Fruit fly (Drosophila melanogaster) whole organism, embryonic: ENCODE data around the gene AIMP2.

ENCODE experiments used
- Aef1 ChIP-seq: fragments of 200-800 bp; sonication (Bioruptor generic); IDR thresholded peaks from 3 replicates; pipeline ENCODE4 v1.3.6; 2022; ENCODE audit warnings: missing biosample characterization, missing genetic modification characterization
- Antp ChIP-seq: fragments of 200-800 bp; sonication (Bioruptor generic); optimal IDR thresholded peaks from 3 replicates; lab custom pipeline; 2016; ENCODE audit warnings: missing biosample characterization, missing genetic modification characterization
- CG10274 ChIP-seq: fragments of 200-800 bp; sonication (Bioruptor generic); optimal IDR thresholded peaks from 3 replicates; lab custom pipeline; 2017; ENCODE audit warnings: missing biosample characterization, mild to moderate bottlenecking, missing genetic modification characterization
- CG10543 ChIP-seq: fragments of 200-800 bp; sonication (Bioruptor generic); optimal IDR thresholded peaks from 3 replicates; lab custom pipeline; 2017; ENCODE audit warnings: missing biosample characterization, mild to moderate bottlenecking, missing genetic modification characterization, moderate library complexity
- CG12071 ChIP-seq: fragments of 200-800 bp; sonication (Bioruptor generic); optimal IDR thresholded peaks from 3 replicates; lab custom pipeline; 2018; ENCODE audit warnings: missing biosample characterization, mild to moderate bottlenecking, missing genetic modification characterization
- CG14441 ChIP-seq: fragments of 200-800 bp; sonication (Bioruptor generic); IDR thresholded peaks from 2 replicates; pipeline ENCODE4 v1.3.6; 2022; ENCODE audit warnings: missing biosample characterization, missing genetic modification characterization
- CG15073 ChIP-seq: fragments of 200-800 bp; sonication (Bioruptor generic); optimal IDR thresholded peaks from 2 replicates; lab custom pipeline; 2016; ENCODE audit warnings: missing biosample characterization, missing genetic modification characterization
- CG15269 ChIP-seq: fragments of 200-800 bp; sonication (Bioruptor generic); optimal IDR thresholded peaks from 2 replicates; lab custom pipeline; 2018; ENCODE audit warnings: missing biosample characterization, mild to moderate bottlenecking, missing genetic modification characterization, moderate library complexity
- CG17802 ChIP-seq: fragments of 200-800 bp; sonication (Bioruptor generic); optimal IDR thresholded peaks from 2 replicates; lab custom pipeline; 2018; ENCODE audit warnings: missing biosample characterization, mild to moderate bottlenecking, missing genetic modification characterization, moderate library complexity
- CG18764 ChIP-seq: fragments of 200-800 bp; sonication (Bioruptor generic); optimal IDR thresholded peaks from 3 replicates; lab custom pipeline; 2016; ENCODE audit warnings: missing biosample characterization, missing genetic modification characterization
- CG2120 ChIP-seq: fragments of 200-800 bp; sonication (Bioruptor generic); optimal IDR thresholded peaks from 3 replicates; lab custom pipeline; 2016; ENCODE audit warnings: missing biosample characterization, missing genetic modification characterization
- CG2129 ChIP-seq: fragments of 200-800 bp; sonication (Bioruptor generic); IDR thresholded peaks from 2 replicates; pipeline ENCODE4 v1.3.6; 2022; ENCODE audit warnings: missing biosample characterization, missing genetic modification characterization; ENCODE audit not compliant: partially characterized antibody
- CG2202 ChIP-seq: fragments of 200-800 bp; sonication (Bioruptor generic); optimal IDR thresholded peaks from 2 replicates; lab custom pipeline; 2018; ENCODE audit warnings: missing biosample characterization, mild to moderate bottlenecking, missing genetic modification characterization
- CG30403 ChIP-seq: fragments of 200-800 bp; sonication (Bioruptor generic); optimal IDR thresholded peaks from 3 replicates; lab custom pipeline; 2016; ENCODE audit warnings: missing biosample characterization, missing genetic modification characterization
- CG31365 ChIP-seq: fragments of 200-800 bp; sonication (Bioruptor generic); optimal IDR thresholded peaks from 2 replicates; lab custom pipeline; 2018; ENCODE audit warnings: missing biosample characterization, mild to moderate bottlenecking, missing genetic modification characterization
- CG4282 ChIP-seq: fragments of 200-800 bp; sonication (Bioruptor generic); optimal IDR thresholded peaks from 2 replicates; lab custom pipeline; 2016; ENCODE audit warnings: missing biosample characterization, missing genetic modification characterization
- CG4820 ChIP-seq: fragments of 200-800 bp; sonication (Bioruptor generic); optimal IDR thresholded peaks from 3 replicates; lab custom pipeline; 2016; ENCODE audit warnings: missing biosample characterization, missing genetic modification characterization
- CG8089 ChIP-seq: fragments of 200-800 bp; sonication (Bioruptor generic); optimal IDR thresholded peaks from 3 replicates; lab custom pipeline; 2016; ENCODE audit warnings: missing biosample characterization, missing genetic modification characterization
- CG8359 ChIP-seq: fragments of 200-800 bp; sonication (Bioruptor generic); optimal IDR thresholded peaks from 2 replicates; lab custom pipeline; 2017; ENCODE audit warnings: missing biosample characterization, mild to moderate bottlenecking, missing genetic modification characterization, borderline replicate concordance
- Dbx ChIP-seq: fragments of 200-800 bp; sonication (Bioruptor generic); IDR thresholded peaks from 3 replicates; pipeline ENCODE4 v1.3.6; 2022; ENCODE audit warnings: missing biosample characterization, missing genetic modification characterization
- Dip3 ChIP-seq: fragments of 200-800 bp; sonication (Bioruptor generic); optimal IDR thresholded peaks from 3 replicates; lab custom pipeline; 2016; ENCODE audit warnings: missing biosample characterization, missing genetic modification characterization
- Dp ChIP-seq: fragments of 200-800 bp; sonication (Bioruptor generic); optimal IDR thresholded peaks from 2 replicates; lab custom pipeline; 2018; ENCODE audit warnings: missing biosample characterization, mild to moderate bottlenecking, missing genetic modification characterization, moderate library complexity
- Drgx ChIP-seq: fragments of 200-800 bp; sonication (Bioruptor generic); IDR thresholded peaks from 2 replicates; pipeline ENCODE4 v1.3.6; 2022; ENCODE audit warnings: missing biosample characterization, missing genetic modification characterization
- E2f2 ChIP-seq: fragments of 200-800 bp; sonication (Bioruptor generic); IDR thresholded peaks from 2 replicates; pipeline ENCODE4 v1.3.6; 2022; ENCODE audit warnings: missing biosample characterization, missing genetic modification characterization
- Elba2 ChIP-seq: fragments of 200-800 bp; sonication (Bioruptor generic); optimal IDR thresholded peaks from 3 replicates; lab custom pipeline; 2016; ENCODE audit warnings: missing biosample characterization, missing genetic modification characterization
- HLH4C ChIP-seq: fragments of 200-800 bp; sonication (Bioruptor generic); IDR thresholded peaks from 3 replicates; pipeline ENCODE4 v1.3.6; 2022; ENCODE audit warnings: missing biosample characterization, missing genetic modification characterization; ENCODE audit not compliant: partially characterized antibody
- Hr39 ChIP-seq: fragments of >200 bp; optimal IDR thresholded peaks from 2 replicates; lab custom pipeline; 2017
- Nf-YA ChIP-seq: fragments of 200-800 bp; sonication (Bioruptor generic); IDR thresholded peaks from 2 replicates; pipeline ENCODE4 v1.3.6; 2022; ENCODE audit warnings: missing biosample characterization, missing genetic modification characterization
- abd-A ChIP-seq: fragments of 200-800 bp; sonication (Bioruptor generic); optimal IDR thresholded peaks from 3 replicates; lab custom pipeline; 2019; ENCODE audit warnings: missing biosample characterization, mild to moderate bottlenecking, missing genetic modification characterization, moderate library complexity
- ac ChIP-seq: fragments of 200-800 bp; sonication (Bioruptor generic); optimal IDR thresholded peaks from 3 replicates; lab custom pipeline; 2017; ENCODE audit warnings: missing biosample characterization, mild to moderate bottlenecking, missing genetic modification characterization
- ash1 ChIP-seq: fragments of 200-800 bp; sonication (Bioruptor generic); optimal IDR thresholded peaks from 2 replicates; lab custom pipeline; 2018; ENCODE audit warnings: missing biosample characterization, mild to moderate bottlenecking, missing genetic modification characterization
- bsh ChIP-seq, 2 experiments: fragments of 200-800 bp; sonication (Bioruptor generic); optimal IDR thresholded peaks; 2 replicates each; lab custom pipeline; 2017 to 2018; ENCODE audit warnings: mild to moderate bottlenecking in 2 of 2, missing biosample characterization in 2 of 2, missing genetic modification characterization in 2 of 2, moderate library complexity in 1 of 2
- danr ChIP-seq: fragments of 200-800 bp; sonication (Bioruptor generic); IDR thresholded peaks from 2 replicates; pipeline ENCODE4 v1.3.6; 2022; ENCODE audit warnings: missing biosample characterization, missing genetic modification characterization
- dimm ChIP-seq: fragments of 200-800 bp; sonication (Bioruptor generic); IDR thresholded peaks from 2 replicates; pipeline ENCODE4 v1.3.6; 2022; ENCODE audit warnings: missing biosample characterization, missing genetic modification characterization
- esg ChIP-seq: fragments of 200-800 bp; sonication (Bioruptor generic); conservative IDR thresholded peaks from 2 replicates; pipeline ENCODE4 v1.3.6; 2022; ENCODE audit warnings: missing biosample characterization, missing genetic modification characterization
- eve ChIP-seq, 2 experiments: fragments of >200 bp; optimal IDR thresholded peaks; 2 replicates each; lab custom pipeline; 2017; ENCODE audit warnings: missing biosample characterization in 2 of 2, missing genetic modification characterization in 2 of 2
- ewg ChIP-seq: fragments of 200-800 bp; sonication (Bioruptor generic); optimal IDR thresholded peaks from 3 replicates; lab custom pipeline; 2017; ENCODE audit warnings: mild to moderate bottlenecking, missing biosample characterization, missing genetic modification reagents, missing genetic modification characterization
- hkb ChIP-seq, 2 experiments: fragments of 200-800 bp in 1 of 2; fragments of >200 bp in 1 of 2; sonication (Bioruptor generic) in 1 of 2; IDR thresholded peaks in 1 of 2; optimal IDR thresholded peaks in 1 of 2; 2 replicates each; pipeline versions ENCODE4 v1.3.6 to Lab custom; 2017 to 2022; ENCODE audit warnings: missing biosample characterization in 1 of 2, missing genetic modification characterization in 1 of 2
- jumu ChIP-seq: fragments of 200-800 bp; sonication (Bioruptor generic); optimal IDR thresholded peaks from 3 replicates; lab custom pipeline; 2016; ENCODE audit warnings: missing biosample characterization, missing genetic modification characterization
- klu ChIP-seq: fragments of 200-800 bp; sonication (Bioruptor generic); IDR thresholded peaks from 2 replicates; pipeline ENCODE4 v1.3.6; 2022; ENCODE audit warnings: missing biosample characterization, missing genetic modification characterization
- lilli ChIP-seq: fragments of 200-800 bp; sonication (Bioruptor generic); optimal IDR thresholded peaks from 3 replicates; lab custom pipeline; 2016; ENCODE audit warnings: missing biosample characterization, missing genetic modification characterization
- mld ChIP-seq: fragments of 200-800 bp; sonication (Bioruptor generic); IDR thresholded peaks from 3 replicates; pipeline ENCODE4 v1.3.6; 2022; ENCODE audit warnings: missing biosample characterization, missing genetic modification characterization; ENCODE audit not compliant: partially characterized antibody
- row ChIP-seq: fragments of 200-800 bp; sonication (Bioruptor generic); IDR thresholded peaks from 3 replicates; pipeline ENCODE4 v1.3.6; 2022; ENCODE audit warnings: missing biosample characterization, missing genetic modification characterization
- sens ChIP-seq: fragments of 200-800 bp; sonication (Bioruptor generic); peaks from one replicate; lab custom pipeline; 2016; ENCODE audit warnings: missing biosample characterization, missing genetic modification characterization
- seq ChIP-seq: fragments of 200-800 bp; sonication (Bioruptor generic); IDR thresholded peaks from 2 replicates; pipeline ENCODE4 v1.3.6; 2022; ENCODE audit warnings: missing biosample characterization, missing genetic modification characterization
- sna ChIP-seq: fragments of 200-800 bp; sonication (Bioruptor generic); IDR thresholded peaks from 2 replicates; pipeline ENCODE4 v1.3.6; 2022; ENCODE audit warnings: missing biosample characterization, missing genetic modification characterization; ENCODE audit not compliant: partially characterized antibody
- sr ChIP-seq: fragments of 200-800 bp; sonication (Bioruptor generic); IDR thresholded peaks from 3 replicates; pipeline ENCODE4 v1.3.6; 2022; ENCODE audit warnings: missing biosample characterization, missing genetic modification characterization
- stwl ChIP-seq: fragments of 200-800 bp; sonication (Bioruptor generic); optimal IDR thresholded peaks from 3 replicates; lab custom pipeline; 2018; ENCODE audit warnings: missing biosample characterization, mild to moderate bottlenecking, missing genetic modification characterization, moderate library complexity
- wor ChIP-seq: fragments of 200-800 bp; sonication (Bioruptor generic); IDR thresholded peaks from 2 replicates; pipeline ENCODE4 v1.3.6; 2022; ENCODE audit warnings: missing biosample characterization, missing genetic modification characterization

The AIMP2 gene

DNA sequence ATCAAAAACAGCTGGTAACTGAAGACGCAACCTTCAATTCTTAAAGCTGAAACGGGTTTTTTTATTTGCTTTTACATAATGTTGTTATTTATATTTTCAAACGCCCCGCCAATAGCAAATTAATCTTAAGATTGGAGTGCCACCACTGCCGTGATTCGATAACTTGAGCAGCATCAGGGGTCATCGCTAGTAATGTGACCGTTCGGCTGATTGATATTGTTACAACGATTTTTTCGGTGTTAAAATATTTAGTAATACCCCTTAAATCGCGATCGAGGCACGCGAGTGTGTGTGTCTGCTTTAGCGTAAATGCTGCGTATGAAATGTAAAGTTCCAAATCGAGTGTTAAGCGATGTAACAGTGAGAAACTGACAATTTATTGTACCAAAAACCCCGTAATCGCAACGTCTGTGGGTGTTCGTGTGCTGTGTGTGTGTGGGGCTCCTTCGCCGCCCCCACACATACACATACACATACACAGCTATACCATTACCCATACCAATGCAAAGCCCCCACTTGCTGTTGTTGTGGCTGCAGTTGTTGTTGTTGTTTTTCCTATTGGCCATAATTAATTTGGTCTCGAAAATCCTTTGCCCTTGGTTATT is 17.5 kb upstream of the AIMP2 start, which contains the start of gene dop (continued):
- TF ChIP-seq CG17802 (tag; lab: Kevin White, UChicago) (no peak), mld (GFP tag; lab: Robert Waterston, UW) (0 out of 3 replicates have a peak, but pooled peaks have one; percentile 35), sens (peak; percentile 80), hkb (optimal IDR thresholded peaks at IDR 0.05; lab: Kevin White, UChicago) (no peak), hkb (GFP tag; IDR thresholded peaks at IDR 0.05; lab: Robert Waterston, UW) (peak; percentile 22; the same call in 1 of the 2 replicates), CG4820 (GFP tag; lab: Kevin White, UChicago) (peak; percentile 20), jumu (GFP tag; lab: Kevin White, UChicago) (peak; percentile 26), sna (GFP tag; lab: Robert Waterston, UW) (peak; percentile 43), Dip3 (no peak), Dp (GFP tag; lab: Kevin White, UChicago) (peak; percentile 85), Nf-YA (GFP tag; lab: Robert Waterston, UW) (no peak), abd-A (tag; lab: Kevin White, UChicago) (no peak), row (GFP tag; lab: Robert Waterston, UW) (peak; percentile 58; the same call in 2 of the 3 replicates), eve (GFP tag; optimal IDR thresholded peaks at IDR 0.05; lab: Kevin White, UChicago) (no peak), CG18764 (GFP tag; lab: Kevin White, UChicago) (peak; percentile 13), danr (GFP tag; lab: Robert Waterston, UW) (no peak), CG2202 (no peak), CG8089 (GFP tag; lab: Kevin White, UChicago) (no peak), sr (peak; percentile 78; the same call in 2 of the 3 replicates), CG14441 (GFP tag; lab: Robert Waterston, UW) (no peak), ewg (GFP tag; lab: Kevin White, UChicago) (no peak), dimm (GFP tag; lab: Robert Waterston, UW) (no peak), lilli (GFP tag; lab: Kevin White, UChicago) (peak; percentile 71), Antp (GFP tag; lab: Kevin White, UChicago) (peak; percentile 29)
- TF ChIP-seq, all 482 proteins: peak for 123

DNA sequence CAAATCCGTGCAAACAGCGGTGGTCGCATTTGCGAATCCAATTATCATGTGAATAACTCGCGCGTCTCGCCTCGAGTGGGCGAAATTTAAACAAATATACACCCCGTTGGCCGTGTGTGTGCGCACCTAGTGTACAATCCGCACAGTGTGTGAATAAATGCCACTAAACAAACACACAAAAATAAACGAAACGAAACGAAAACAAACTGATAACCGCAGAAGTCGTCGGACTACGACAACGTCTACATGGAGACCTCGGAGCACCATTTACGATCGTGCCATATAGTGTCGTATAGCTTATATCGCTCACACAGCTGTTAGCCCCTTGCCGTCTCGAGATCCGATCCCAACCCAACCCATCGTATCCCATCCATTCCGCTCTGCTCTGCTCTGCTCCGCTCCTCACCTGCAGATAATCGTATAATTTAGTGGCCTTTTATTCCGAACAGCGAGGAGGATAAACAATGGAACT is 16.9 kb upstream of the AIMP2 start:
- no peak for TF ChIP-seq Elba2
- TF ChIP-seq stwl (tag; lab: Kevin White, UChicago) = no peak
- TF ChIP-seq Hr39 (lab: Kevin White, UChicago) = no peak
- TF ChIP-seq klu = no peak
- peak; percentile 42 for TF ChIP-seq CG8359 (GFP tag; lab: Kevin White, UChicago)
- no peak for TF ChIP-seq CG15269 (tag; lab: Kevin White, UChicago)
- peak; percentile 45 for TF ChIP-seq CG10274 (GFP tag; lab: Kevin White, UChicago)
- TF ChIP-seq CG10543 = peak; percentile 98
- TF ChIP-seq esg (GFP tag; lab: Robert Waterston, UW) = no peak
- TF ChIP-seq HLH4C (GFP tag; lab: Robert Waterston, UW) = no peak
- TF ChIP-seq CG15073 = no peak
- peak in 1 of 2 experiments; percentile 56 for TF ChIP-seq bsh (GFP tag; optimal IDR thresholded peaks at IDR 0.05; lab: Kevin White, UChicago)
- no peak for TF ChIP-seq E2f2 (GFP tag; lab: Robert Waterston, UW)
- peak; percentile 52 for TF ChIP-seq ash1
- peak; percentile 55 for TF ChIP-seq ac (GFP tag; lab: Kevin White, UChicago)
- TF ChIP-seq CG12071 (GFP tag; lab: Kevin White, UChicago) = peak; percentile 89
- TF ChIP-seq wor = no peak
- TF ChIP-seq CG4282 = no peak
- TF ChIP-seq dimm (GFP tag; lab: Robert Waterston, UW) = no peak
- TF ChIP-seq CG31365 (tag; lab: Kevin White, UChicago) = peak; percentile 65
- TF ChIP-seq Dbx (GFP tag; lab: Robert Waterston, UW) = peak; percentile 68; the same call in 2 of the 3 replicates
- TF ChIP-seq Aef1 (GFP tag; lab: Robert Waterston, UW) = no peak
- TF ChIP-seq Drgx (GFP tag; lab: Robert Waterston, UW) = 0 out of 2 replicates have a peak, but pooled peaks have one; percentile 23
- no peak for TF ChIP-seq CG2129 (GFP tag; lab: Robert Waterston, UW)
- TF ChIP-seq CG2120 (GFP tag; lab: Kevin White, UChicago) = peak; percentile 51
- peak; percentile 70; the same call in 1 of the 2 replicates for TF ChIP-seq seq (GFP tag; lab: Robert Waterston, UW)
- TF ChIP-seq CG30403 = no peak
